Worm (Caenorhabditis elegans) whole organism, young adult: ENCODE data around the gene drp-1.
A peak's percentile ranks its signal among the peaks of the same experiment; 100 is the strongest.
"Not testable (repeated sequence)": the region's sequence is repeated elsewhere in the genome, so short reads cannot be mapped to it uniquely, and the experiment has no call there.

Experiments
- B0336.3 ChIP-seq: fragments of 200-800 bp; sonication (Bioruptor generic); IDR thresholded peaks from 2 replicates; pipeline ENCODE4 v1.3.6; 2022; ENCODE audit warnings: missing genetic modification characterization, missing compliant biosample characterization
- F23B12.7 ChIP-seq: sonication (generic microtip); optimal IDR thresholded peaks from 2 replicates; lab custom pipeline; 2017; ENCODE audit warnings: missing genetic modification characterization, mild to moderate bottlenecking, missing compliant biosample characterization, antibody characterized with exemption, moderate library complexity; ENCODE audit not compliant: insufficient read depth
- F37B4.10 ChIP-seq: fragments of 200-800 bp; sonication (Bioruptor generic); IDR thresholded peaks from 2 replicates; pipeline ENCODE4 v1.3.6; 2022; ENCODE audit warnings: missing genetic modification characterization, missing compliant biosample characterization
- F52B5.7 ChIP-seq: sonication (generic microtip); optimal IDR thresholded peaks from 2 replicates; lab custom pipeline; 2016; ENCODE audit warnings: mild to moderate bottlenecking, missing genetic modification characterization, missing compliant biosample characterization
- K12H6.12 ChIP-seq: fragments of 200-800 bp; sonication (Bioruptor generic); optimal IDR thresholded peaks from 2 replicates; lab custom pipeline; 2018; ENCODE audit warnings: mild to moderate bottlenecking, missing genetic modification characterization, missing compliant biosample characterization
- Y53G8AR.9 ChIP-seq: fragments of 200-800 bp; sonication (Bioruptor generic); conservative IDR thresholded peaks from 2 replicates; pipeline ENCODE4 v1.3.6; 2022; ENCODE audit warnings: missing genetic modification reagents, missing genetic modification characterization, missing compliant biosample characterization
- Y79H2A.3 ChIP-seq: fragments of 200-800 bp; sonication (Bioruptor generic); conservative IDR thresholded peaks from 2 replicates; pipeline ENCODE4 v1.3.6; 2022; ENCODE audit warnings: missing genetic modification reagents, missing genetic modification characterization, missing compliant biosample characterization
- ama-1 ChIP-seq, 3 experiments: fragments of 150-350 bp in 1 of 3; sonication (generic microtip) in 2 of 3; optimal IDR thresholded peaks; 2 replicates each; lab custom pipeline; 2014 to 2018; ENCODE audit warnings: missing biosample characterization in 2 of 3, missing genetic modification characterization in 2 of 3, missing genetic modification reagents in 2 of 3
- attf-3 ChIP-seq: fragments of 200-800 bp; sonication (Bioruptor generic); conservative IDR thresholded peaks from 2 replicates; pipeline ENCODE4 v1.3.6; 2022; ENCODE audit warnings: missing genetic modification reagents, missing genetic modification characterization, missing compliant biosample characterization
- attf-6 ChIP-seq: fragments of 200-800 bp; sonication (Bioruptor generic); IDR thresholded peaks from 2 replicates; pipeline ENCODE4 v1.3.6; 2022; ENCODE audit warnings: missing genetic modification reagents, missing genetic modification characterization, missing compliant biosample characterization
- cebp-1 ChIP-seq, 2 experiments: fragments of 200-800 bp in 1 of 2; sonication (Bioruptor generic) in 1 of 2; sonication (generic microtip) in 1 of 2; IDR thresholded peaks in 1 of 2; optimal IDR thresholded peaks in 1 of 2; 2 replicates each; pipeline versions ENCODE4 v1.3.6 to Lab custom; 2017 to 2022; ENCODE audit warnings: missing compliant biosample characterization in 2 of 2, missing genetic modification characterization in 2 of 2, mild to moderate bottlenecking in 1 of 2, missing genetic modification reagents in 1 of 2, moderate library complexity in 1 of 2
- ceh-91 ChIP-seq: fragments of 200-800 bp; sonication (Bioruptor generic); IDR thresholded peaks from 2 replicates; pipeline ENCODE4 v1.3.6; 2022; ENCODE audit warnings: missing genetic modification reagents, missing genetic modification characterization, missing compliant biosample characterization
- dox-1 ChIP-seq: fragments of 200-800 bp; sonication (Bioruptor generic); IDR thresholded peaks from 2 replicates; pipeline ENCODE4 v1.3.6; 2022; ENCODE audit warnings: missing genetic modification reagents, missing genetic modification characterization, missing compliant biosample characterization
- efl-1 ChIP-seq: fragments of 150-350 bp; optimal IDR thresholded peaks from 2 replicates; lab custom pipeline; 2014; ENCODE audit warnings: missing biosample characterization, missing genetic modification reagents, missing genetic modification characterization
- egl-18 ChIP-seq: fragments of 200-800 bp; sonication (Bioruptor generic); IDR thresholded peaks from 2 replicates; pipeline ENCODE4 v1.3.6; 2022; ENCODE audit warnings: missing genetic modification reagents, missing genetic modification characterization, missing compliant biosample characterization
- hmg-1.2 ChIP-seq: fragments of 200-800 bp; sonication (Bioruptor generic); IDR thresholded peaks from 2 replicates; pipeline ENCODE4 v1.3.6; 2022; ENCODE audit warnings: missing genetic modification reagents, missing genetic modification characterization, missing compliant biosample characterization
- hmg-20 ChIP-seq: fragments of 200-800 bp; sonication (Bioruptor generic); IDR thresholded peaks from 2 replicates; pipeline ENCODE4 v1.3.6; 2022; ENCODE audit warnings: missing genetic modification reagents, missing genetic modification characterization, missing compliant biosample characterization
- hrde-1 ChIP-seq: sonication (generic microtip); optimal IDR thresholded peaks from 2 replicates; lab custom pipeline; 2016; ENCODE audit warnings: missing genetic modification characterization, mild to moderate bottlenecking, missing compliant biosample characterization, moderate library complexity, missing genotype, missing genetic modification reagents, borderline replicate concordance
- hsf-1 ChIP-seq: fragments of 200-800 bp; sonication (Bioruptor generic); IDR thresholded peaks from 2 replicates; pipeline ENCODE4 v1.3.6; 2022; ENCODE audit warnings: missing genetic modification reagents, missing genetic modification characterization, missing compliant biosample characterization
- madf-6 ChIP-seq: fragments of 200-800 bp; sonication (Bioruptor generic); IDR thresholded peaks from 2 replicates; pipeline ENCODE4 v1.3.6; 2022; ENCODE audit warnings: missing genetic modification reagents, missing genetic modification characterization, missing compliant biosample characterization
- mes-4 ChIP-seq: sonication (generic microtip); optimal IDR thresholded peaks from 2 replicates; lab custom pipeline; 2016; ENCODE audit warnings: missing genotype, missing genetic modification characterization, missing compliant biosample characterization
- nfya-2 ChIP-seq: fragments of 200-800 bp; sonication (Bioruptor generic); IDR thresholded peaks from 2 replicates; pipeline ENCODE4 v1.3.6; 2022; ENCODE audit warnings: missing genetic modification reagents, missing genetic modification characterization, missing compliant biosample characterization
- nhr-179 ChIP-seq: sonication (generic microtip); optimal IDR thresholded peaks from 2 replicates; lab custom pipeline; 2016; ENCODE audit warnings: mild to moderate bottlenecking, missing genetic modification characterization, missing compliant biosample characterization
- pha-4 ChIP-seq: fragments of 150-350 bp; sonication (generic microtip); optimal IDR thresholded peaks from 2 replicates; lab custom pipeline; 2014; ENCODE audit warnings: missing biosample characterization, missing genetic modification reagents, missing genetic modification characterization
- rcor-1 ChIP-seq: fragments of 200-800 bp; sonication (Bioruptor generic); IDR thresholded peaks from 2 replicates; pipeline ENCODE4 v1.3.6; 2022; ENCODE audit warnings: missing genetic modification reagents, missing genetic modification characterization, missing compliant biosample characterization
- rec-8 ChIP-seq, 2 experiments: sonication (generic microtip); optimal IDR thresholded peaks; 2 replicates each; lab custom pipeline; 2016; ENCODE audit warnings: mild to moderate bottlenecking in 2 of 2, missing genetic modification characterization in 2 of 2, missing genetic modification reagents in 2 of 2, missing genotype in 2 of 2, missing biosample characterization in 1 of 2, missing compliant biosample characterization in 1 of 2, moderate library complexity in 1 of 2
- sdz-38 ChIP-seq: sonication (generic microtip); optimal IDR thresholded peaks from 2 replicates; lab custom pipeline; 2016; ENCODE audit warnings: missing genotype, missing genetic modification characterization, missing compliant biosample characterization
- snpc-1.3 ChIP-seq: sonication (generic microtip); optimal IDR thresholded peaks from 2 replicates; lab custom pipeline; 2017; ENCODE audit warnings: missing genetic modification characterization, mild to moderate bottlenecking, missing compliant biosample characterization, antibody characterized with exemption, moderate library complexity, missing genotype, missing genetic modification reagents; ENCODE audit not compliant: insufficient read depth
- snpc-4 ChIP-seq, 5 experiments: fragments of 150-350 bp in 1 of 5; sonication (generic microtip) in 4 of 5; optimal IDR thresholded peaks; 2 replicates each; lab custom pipeline; 2014 to 2018; ENCODE audit warnings: missing genetic modification characterization in 5 of 5, missing biosample characterization in 3 of 5, antibody characterized with exemption in 2 of 5, mild to moderate bottlenecking in 2 of 5, missing compliant biosample characterization in 2 of 5, missing genotype in 2 of 5, moderate library complexity in 2 of 5, missing genetic modification reagents in 1 of 5
- tbx-9 ChIP-seq: sonication (generic microtip); optimal IDR thresholded peaks from 2 replicates; lab custom pipeline; 2016; ENCODE audit warnings: borderline replicate concordance, missing genetic modification characterization, inconsistent platforms, missing compliant biosample characterization
- zfh-2 ChIP-seq: fragments of 200-800 bp; sonication (Bioruptor generic); conservative IDR thresholded peaks from 2 replicates; pipeline ENCODE4 v1.3.6; 2022; ENCODE audit warnings: missing genetic modification reagents, missing genetic modification characterization, missing compliant biosample characterization
- ztf-18 ChIP-seq: sonication (generic microtip); optimal IDR thresholded peaks from 2 replicates; lab custom pipeline; 2016; ENCODE audit warnings: missing genotype, mild to moderate bottlenecking, missing genetic modification characterization, missing compliant biosample characterization
- ztf-26 ChIP-seq: sonication (generic microtip); optimal IDR thresholded peaks from 2 replicates; lab custom pipeline; 2017; ENCODE audit warnings: missing genetic modification characterization, missing compliant biosample characterization

drp-1 gene

DNA sequence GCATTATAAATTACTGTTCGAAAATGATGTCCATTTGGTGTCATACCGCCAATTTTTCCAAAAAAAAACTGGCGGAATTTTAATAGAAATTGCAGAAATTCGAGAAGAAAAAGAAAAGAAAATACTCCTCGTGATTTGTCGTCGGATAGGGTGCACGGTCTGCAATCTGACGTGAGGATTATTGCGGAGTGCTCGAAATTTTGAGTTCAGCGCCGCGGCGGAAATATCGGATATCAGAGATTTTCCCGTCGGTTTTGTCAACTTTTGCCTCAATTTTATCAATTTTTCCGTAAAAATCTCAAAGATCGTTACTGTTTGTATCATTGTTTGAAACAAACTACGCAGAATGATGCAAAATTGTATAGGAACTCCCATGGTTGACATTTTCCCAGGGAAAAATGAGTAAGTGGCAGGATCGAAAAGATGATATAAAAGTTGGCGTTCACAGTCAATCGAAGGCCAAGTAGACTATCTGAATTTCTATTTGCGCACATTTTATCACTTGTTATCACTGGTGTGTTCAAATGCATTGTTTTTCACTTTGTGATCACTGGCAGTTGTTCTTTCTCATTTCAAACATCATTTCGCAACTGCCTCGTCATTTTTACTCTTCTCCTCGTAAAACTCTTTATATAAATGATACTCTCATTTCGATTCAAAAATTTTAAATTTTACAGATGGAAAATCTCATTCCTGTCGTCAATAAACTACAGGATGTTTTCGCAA is at the start of gene drp-1, which contains the start of gene fem-1:
Gene drp-1, plus strand, starts transcription at position 676 of the 726 bp plus-strand sequence.
Gene fem-1, minus strand, starts transcription at position 150 of the 726 bp plus-strand sequence.
- TF ChIP-seq nfya-2 (GFP tag; lab: Robert Waterston, UW), result no peak
- no peak for TF ChIP-seq hmg-1.2 (GFP tag; lab: Robert Waterston, UW)
- no peak for TF ChIP-seq F52B5.7 (tag; lab: Kevin White, UChicago)
- no peak for TF ChIP-seq rcor-1 (GFP tag; lab: Robert Waterston, UW)
- TF ChIP-seq rec-8 (tag; optimal IDR thresholded peaks at IDR 0.05; lab: Kevin White, UChicago), result no peak
- TF ChIP-seq attf-6 (GFP tag; lab: Robert Waterston, UW), result no peak
- no peak for TF ChIP-seq attf-3 (GFP tag; lab: Robert Waterston, UW)
- peak; percentile 6 for TF ChIP-seq ama-1 (optimal IDR thresholded peaks at IDR 0.05; lab: Kevin White, UChicago)
- no peak for TF ChIP-seq ama-1 (GFP tag; optimal IDR thresholded peaks at IDR 0.05; lab: Kevin White, UChicago)
- TF ChIP-seq cebp-1 (GFP tag; IDR thresholded peaks at IDR 0.05; lab: Robert Waterston, UW), result no peak
- peak; percentile 44 for TF ChIP-seq cebp-1 (tag; optimal IDR thresholded peaks at IDR 0.05; lab: Kevin White, UChicago)
- TF ChIP-seq ceh-91 (GFP tag; lab: Robert Waterston, UW), result 0 out of 2 replicates have a peak, but pooled peaks have one; percentile 12
- no peak for TF ChIP-seq Y79H2A.3
- TF ChIP-seq tbx-9 (tag; lab: Kevin White, UChicago), result no peak
- TF ChIP-seq egl-18 (GFP tag; lab: Robert Waterston, UW), result no peak
- no peak for TF ChIP-seq hsf-1 (GFP tag; lab: Robert Waterston, UW)
- no peak for TF ChIP-seq snpc-4 (GFP tag; optimal IDR thresholded peaks at IDR 0.05; lab: Kevin White, UChicago)
- TF ChIP-seq snpc-4 (tag; optimal IDR thresholded peaks at IDR 0.05; lab: Kevin White, UChicago), result peak in 2 of 4 experiments; percentile 7 to 60
- peak; percentile 36 for TF ChIP-seq efl-1 (GFP tag; lab: Kevin White, UChicago)
- TF ChIP-seq dox-1 (GFP tag; lab: Robert Waterston, UW), result peak; percentile 52; the same call in 1 of the 2 replicates
- no peak for TF ChIP-seq K12H6.12 (tag; lab: Kevin White, UChicago)
- no peak for TF ChIP-seq ztf-26 (tag; lab: Kevin White, UChicago)
- no peak for TF ChIP-seq ztf-18 (tag; lab: Kevin White, UChicago)
- TF ChIP-seq madf-6 (GFP tag; lab: Robert Waterston, UW), result 0 out of 2 replicates have a peak, but pooled peaks have one; percentile 36
- TF ChIP-seq Y53G8AR.9 (GFP tag; lab: Robert Waterston, UW), result no peak
- peak; percentile 55 for TF ChIP-seq F23B12.7
- no peak for TF ChIP-seq zfh-2 (GFP tag; lab: Robert Waterston, UW)
- TF ChIP-seq hrde-1 (tag; lab: Kevin White, UChicago), result no peak
- TF ChIP-seq nhr-179 (tag; lab: Kevin White, UChicago), result no peak
- TF ChIP-seq sdz-38 (tag; lab: Kevin White, UChicago), result no peak
- peak; percentile 1 for TF ChIP-seq snpc-1.3 (tag; lab: Kevin White, UChicago)
- TF ChIP-seq hmg-20 (GFP tag; lab: Robert Waterston, UW), result no peak
- no peak for TF ChIP-seq B0336.3
- no peak for TF ChIP-seq pha-4

DNA sequence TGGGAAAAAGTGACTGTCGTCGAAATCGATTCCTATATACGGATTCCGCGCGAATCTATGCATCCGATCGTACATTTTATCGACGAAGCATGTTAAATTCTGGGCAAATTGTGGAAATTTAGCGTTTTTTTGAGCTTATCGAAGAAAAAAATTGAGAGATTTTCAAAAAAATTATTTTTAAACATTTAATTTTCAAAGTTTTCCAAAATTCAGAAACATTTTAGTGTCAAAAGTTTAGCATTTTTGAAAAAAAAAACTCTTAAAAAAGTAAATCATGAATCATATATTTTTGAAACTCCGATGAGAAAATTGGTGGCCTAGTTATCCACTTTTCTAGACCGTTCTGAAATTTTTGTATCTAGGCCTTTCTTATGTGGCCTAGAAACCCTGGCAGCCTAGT is 47.2 kb upstream of the drp-1 start, which contains the start of gene B0273.115:
Gene B0273.115, minus strand, starts transcription at position 101 of the 400 bp plus-strand sequence.
- not testable (repeated sequence) for TF ChIP-seq hmg-1.2 (GFP tag; lab: Robert Waterston, UW); F37B4.10 (GFP tag; lab: Robert Waterston, UW); mes-4 (tag; lab: Kevin White, UChicago)
